Fruit fly (Drosophila melanogaster): ENCODE measurements around the gene CG43084.
A peak's percentile ranks its signal among the peaks of the same experiment; 100 is the strongest.

The CG43084 gene

DNA sequence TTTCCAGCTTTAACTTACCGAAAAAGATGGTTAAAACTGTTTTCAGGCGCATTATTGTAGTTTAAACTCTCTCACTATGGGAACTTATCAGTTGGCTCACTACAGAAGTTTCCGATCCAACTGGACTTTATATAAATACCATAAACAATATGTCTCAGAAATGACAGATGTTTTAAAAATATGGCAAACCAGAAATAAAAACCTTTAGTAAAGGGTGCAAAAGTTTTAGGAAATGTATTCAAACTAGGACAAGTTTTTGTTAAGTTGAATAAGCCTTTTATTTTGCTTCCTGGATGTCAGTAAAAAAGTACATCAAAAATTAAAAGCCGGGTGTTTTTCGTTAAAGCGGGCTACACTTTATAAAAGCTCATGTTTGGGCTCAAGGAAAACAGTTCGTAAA lies 1.1 kb upstream of the CG43084 start, which contains the start of the genes Eig71Ea and Eig71Eb:
TSS of gene Eig71Ea (minus strand) at position 101 of the 400 bp plus-strand sequence.
TSS of gene Eig71Eb (plus strand) at position 376 of the 400 bp plus-strand sequence.
- TF ChIP-seq CG12236 (GFP tag; optimal IDR thresholded peaks at IDR 0.05) (no peak), her (GFP tag; optimal IDR thresholded peaks at IDR 0.05) (no peak), CG8290 (GFP tag; optimal IDR thresholded peaks at IDR 0.05) (no peak), CG8290 (tag; optimal IDR thresholded peaks at IDR 0.05) (no peak), Hr3 (GFP tag; optimal IDR thresholded peaks at IDR 0.05) (no peak), H2.0 (GFP tag; IDR thresholded peaks at IDR 0.05) (no peak), wek (GFP tag; optimal IDR thresholded peaks at IDR 0.05) (no peak), pum (GFP tag; optimal IDR thresholded peaks at IDR 0.05) (no peak), CG9437 (GFP tag; optimal IDR thresholded peaks at IDR 0.05) (no peak), Ada2b (GFP tag; IDR thresholded peaks at IDR 0.05) (no peak), CG15479 (GFP tag; optimal IDR thresholded peaks at IDR 0.05) (no peak), MBD-R2 (GFP tag; IDR thresholded peaks at IDR 0.05) (no peak), fd96Cb (tag; optimal IDR thresholded peaks at IDR 0.05) (no peak), Gug (GFP tag; IDR thresholded peaks at IDR 0.05) (no peak), Sox102F (GFP tag; optimal IDR thresholded peaks at IDR 0.05) (no peak)

DNA sequence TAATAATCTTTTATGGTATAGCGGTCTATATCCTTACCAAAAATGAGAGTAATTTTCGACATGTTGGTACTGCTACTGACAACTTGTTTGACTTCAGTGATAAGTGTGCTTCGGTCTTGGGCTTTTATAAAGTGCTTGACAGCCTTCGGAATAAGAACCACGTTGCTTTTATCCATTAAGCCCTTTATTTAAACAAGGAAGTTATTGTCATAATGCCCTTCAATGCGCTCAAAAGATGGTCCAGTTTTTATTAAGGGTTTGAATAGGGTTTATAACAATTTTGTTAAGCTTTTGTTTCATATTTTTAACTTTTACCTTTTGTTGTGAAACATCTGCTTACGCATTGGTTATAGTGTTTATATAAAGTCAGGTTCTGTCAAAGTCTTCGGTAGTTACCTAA lies 1.5 kb downstream of the CG43084 start, which contains the start of the genes Eig71Ec and Eig71Ed:
TSS of gene Eig71Ec (minus strand) at position 101 of the 400 bp plus-strand sequence.
TSS of gene Eig71Ed (plus strand) at position 384 of the 400 bp plus-strand sequence.
- no peak for TF ChIP-seq NC2α (GFP tag; optimal IDR thresholded peaks at IDR 0.05)
- no peak for TF ChIP-seq CG11398 (GFP tag; optimal IDR thresholded peaks at IDR 0.05)
- no peak for TF ChIP-seq CG31388 (GFP tag; optimal IDR thresholded peaks at IDR 0.05)
- no peak for TF ChIP-seq Lhr (GFP tag; optimal IDR thresholded peaks at IDR 0.05)
- no peak for TF ChIP-seq al (GFP tag; IDR thresholded peaks at IDR 0.05)
- no peak for TF ChIP-seq CG4820 (GFP tag; optimal IDR thresholded peaks at IDR 0.05)
- no peak for TF ChIP-seq jumu (GFP tag; optimal IDR thresholded peaks at IDR 0.05)
- TF ChIP-seq CG4854 (GFP tag; optimal IDR thresholded peaks at IDR 0.05): no peak
- TF ChIP-seq grau (tag; optimal IDR thresholded peaks at IDR 0.05): no peak
- TF ChIP-seq Sox100B (GFP tag; optimal IDR thresholded peaks at IDR 0.05): no peak
- TF ChIP-seq Dip3 (GFP tag; optimal IDR thresholded peaks at IDR 0.05): no peak
- TF ChIP-seq B-H1 (GFP tag; IDR thresholded peaks at IDR 0.05): no peak
- TF ChIP-seq Sry-δ (GFP tag; optimal IDR thresholded peaks at IDR 0.05): no peak
- no peak for TF ChIP-seq Stat92E (GFP tag; optimal IDR thresholded peaks at IDR 0.05)
- no peak for TF ChIP-seq danr (GFP tag; IDR thresholded peaks at IDR 0.05)
- no peak for TF ChIP-seq amos (GFP tag; IDR thresholded peaks at IDR 0.05; ENCODE audit: partially characterized antibody)
- TF ChIP-seq CG4360 (GFP tag; IDR thresholded peaks at IDR 0.05): no peak
- TF ChIP-seq tap (tag; optimal IDR thresholded peaks at IDR 0.05): no peak
- no peak for TF ChIP-seq CG11456 (GFP tag; IDR thresholded peaks at IDR 0.05)

DNA sequence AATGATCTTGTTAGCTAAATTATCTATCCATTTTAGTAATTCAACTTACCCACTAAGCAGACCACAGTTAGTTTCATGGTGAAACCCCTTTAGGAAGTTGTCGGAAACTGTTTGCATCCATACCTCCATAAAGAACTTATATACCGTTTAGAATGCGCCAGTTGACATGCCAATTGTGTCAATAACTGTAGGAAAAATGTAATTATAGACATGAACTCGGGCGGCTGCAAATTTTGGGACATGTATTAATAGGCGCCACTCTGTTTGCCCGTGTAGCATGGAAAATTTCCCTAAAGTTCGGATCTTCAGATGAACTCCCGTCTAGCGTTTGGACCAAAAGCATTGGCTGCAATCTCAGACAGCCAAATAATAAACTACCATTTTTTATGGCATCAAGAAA lies 5.3 kb downstream of the CG43084 start, which contains the start of gene Eig71Ee:
TSS of gene Eig71Ee (minus strand) at position 101 of the 400 bp plus-strand sequence.
- TF ChIP-seq CG18476 (GFP tag; optimal IDR thresholded peaks at IDR 0.05) (no peak), ac (GFP tag; optimal IDR thresholded peaks at IDR 0.05) (no peak), CG17612 (GFP tag; IDR thresholded peaks at IDR 0.05) (no peak), CG17802 (tag; optimal IDR thresholded peaks at IDR 0.05) (no peak), Ets65A (GFP tag) (peak; percentile 24), CG9215 (GFP tag; IDR thresholded peaks at IDR 0.05) (no peak)

Data from whole organism, embryonic.